Worm (Caenorhabditis elegans) whole organism, late embryonic: Measurements from ENCODE around the gene tbx-43.
A peak's percentile ranks its signal among the peaks of the same experiment; 100 is the strongest.

ENCODE experiments used
- C08G9.2 ChIP-seq: sonication (generic microtip); optimal IDR thresholded peaks from 2 replicates; lab custom pipeline; 2016; ENCODE audit warnings: mild to moderate bottlenecking, missing genetic modification characterization, moderate library complexity, missing compliant biosample characterization
- F13H6.1 ChIP-seq: sonication (generic microtip); optimal IDR thresholded peaks from 2 replicates; lab custom pipeline; 2016; ENCODE audit warnings: missing genetic modification characterization, missing compliant biosample characterization
- K09A11.1 ChIP-seq: sonication (generic microtip); optimal IDR thresholded peaks from 2 replicates; lab custom pipeline; 2017; ENCODE audit warnings: antibody characterized with exemption, mild to moderate bottlenecking, missing genetic modification characterization, missing compliant biosample characterization; ENCODE audit not compliant: insufficient read depth
- ahr-1 ChIP-seq: sonication (generic microtip); optimal IDR thresholded peaks from 2 replicates; lab custom pipeline; 2016; ENCODE audit warnings: missing genetic modification characterization, missing compliant biosample characterization
- ceh-18 ChIP-seq: sonication (generic microtip); optimal IDR thresholded peaks from 2 replicates; lab custom pipeline; 2016; ENCODE audit warnings: missing genetic modification characterization, missing compliant biosample characterization
- ceh-19 ChIP-seq: fragments of 200-800 bp; sonication (Bioruptor generic); optimal IDR thresholded peaks from 2 replicates; lab custom pipeline; 2018; ENCODE audit warnings: mild to moderate bottlenecking, missing genetic modification characterization, missing compliant biosample characterization
- ceh-22 ChIP-seq: sonication (generic microtip); optimal IDR thresholded peaks from 2 replicates; lab custom pipeline; 2017; ENCODE audit warnings: missing biosample characterization, missing genetic modification characterization
- ceh-45 ChIP-seq: fragments of 200-800 bp; sonication (Bioruptor generic); IDR thresholded peaks from 2 replicates; pipeline ENCODE4 v1.3.6; 2022; ENCODE audit warnings: missing genetic modification reagents, missing genetic modification characterization, missing compliant biosample characterization
- ceh-48 ChIP-seq: sonication (generic microtip); optimal IDR thresholded peaks from 2 replicates; lab custom pipeline; 2016; ENCODE audit warnings: missing genetic modification characterization, inconsistent platforms, missing compliant biosample characterization
- dve-1 ChIP-seq: sonication (generic microtip); optimal IDR thresholded peaks from 2 replicates; lab custom pipeline; 2017; ENCODE audit warnings: antibody characterized with exemption, mild to moderate bottlenecking, missing genetic modification characterization, missing compliant biosample characterization
- elt-4 ChIP-seq: sonication (generic microtip); optimal IDR thresholded peaks from 2 replicates; lab custom pipeline; 2016; ENCODE audit warnings: missing genetic modification characterization, missing compliant biosample characterization
- fax-1 ChIP-seq: sonication (generic microtip); optimal IDR thresholded peaks from 2 replicates; lab custom pipeline; 2016; ENCODE audit warnings: missing genotype, missing genetic modification characterization, missing compliant biosample characterization
- fkh-10 ChIP-seq: fragments of 150-350 bp; optimal IDR thresholded peaks from 2 replicates; lab custom pipeline; 2014; ENCODE audit warnings: missing biosample characterization, missing genetic modification reagents, missing genetic modification characterization
- gmeb-2 ChIP-seq: sonication (generic microtip); optimal IDR thresholded peaks from 2 replicates; lab custom pipeline; 2016; ENCODE audit warnings: missing genetic modification characterization, inconsistent platforms, missing compliant biosample characterization
- hlh-13 ChIP-seq: fragments of 200-800 bp; sonication (Bioruptor generic); optimal IDR thresholded peaks from 2 replicates; lab custom pipeline; 2018; ENCODE audit warnings: mild to moderate bottlenecking, missing genetic modification characterization, missing compliant biosample characterization
- lim-6 ChIP-seq: sonication (generic microtip); optimal IDR thresholded peaks from 2 replicates; lab custom pipeline; 2016; ENCODE audit warnings: missing genetic modification characterization, missing compliant biosample characterization
- lin-11 ChIP-seq: fragments of 200-800 bp; sonication (Bioruptor generic); optimal IDR thresholded peaks from 2 replicates; lab custom pipeline; 2018; ENCODE audit warnings: mild to moderate bottlenecking, missing genetic modification characterization, missing compliant biosample characterization
- madf-2 ChIP-seq: sonication (generic microtip); optimal IDR thresholded peaks from 2 replicates; lab custom pipeline; 2017; ENCODE audit warnings: missing genetic modification characterization, missing compliant biosample characterization
- mec-3 ChIP-seq: sonication (generic microtip); optimal IDR thresholded peaks from 2 replicates; lab custom pipeline; 2016; ENCODE audit warnings: borderline replicate concordance, missing genetic modification characterization, missing compliant biosample characterization
- pag-3 ChIP-seq: sonication (generic microtip); optimal IDR thresholded peaks from 2 replicates; lab custom pipeline; 2016; ENCODE audit warnings: missing compliant biosample characterization, missing genetic modification characterization, borderline replicate concordance
- pha-2 ChIP-seq: sonication (generic microtip); optimal IDR thresholded peaks from 2 replicates; lab custom pipeline; 2017; ENCODE audit warnings: mild to moderate bottlenecking, missing genetic modification characterization, missing compliant biosample characterization
- pros-1 ChIP-seq: fragments of 150-350 bp; optimal IDR thresholded peaks from 2 replicates; lab custom pipeline; 2014; ENCODE audit warnings: missing biosample characterization, missing genetic modification reagents, missing genetic modification characterization
- sox-2 ChIP-seq: fragments of 200-800 bp; sonication (Bioruptor generic); IDR thresholded peaks from 2 replicates; pipeline ENCODE4 v1.3.6; 2022; ENCODE audit warnings: missing genetic modification reagents, missing genetic modification characterization, missing compliant biosample characterization
- sox-4 ChIP-seq: sonication (generic microtip); optimal IDR thresholded peaks from 2 replicates; lab custom pipeline; 2017; ENCODE audit warnings: mild to moderate bottlenecking, missing genetic modification characterization, inconsistent platforms, missing compliant biosample characterization
- syd-9 ChIP-seq: sonication (generic microtip); optimal IDR thresholded peaks from 2 replicates; lab custom pipeline; 2016; ENCODE audit warnings: mild to moderate bottlenecking, missing genetic modification characterization, moderate library complexity, missing compliant biosample characterization
- tbx-2 ChIP-seq: sonication (generic microtip); optimal IDR thresholded peaks from 2 replicates; lab custom pipeline; 2016; ENCODE audit warnings: missing genetic modification characterization, missing compliant biosample characterization
- ttx-3 ChIP-seq: sonication (generic microtip); optimal IDR thresholded peaks from 2 replicates; lab custom pipeline; 2016; ENCODE audit warnings: missing genetic modification reagents, missing genetic modification characterization, missing compliant biosample characterization
- unc-3 ChIP-seq, 2 experiments: fragments of 200-800 bp in 1 of 2; sonication (Bioruptor generic) in 1 of 2; sonication (generic microtip) in 1 of 2; conservative IDR thresholded peaks in 1 of 2; optimal IDR thresholded peaks in 1 of 2; 2 replicates each; pipeline versions ENCODE4 v1.3.6 to Lab custom; 2016 to 2022; ENCODE audit warnings: missing compliant biosample characterization in 2 of 2, missing genetic modification characterization in 2 of 2, missing genetic modification reagents in 1 of 2
- unc-55 ChIP-seq: sonication (generic microtip); optimal IDR thresholded peaks from 2 replicates; lab custom pipeline; 2017; ENCODE audit warnings: missing biosample characterization, missing genetic modification reagents, missing genetic modification characterization

The tbx-43 gene

DNA sequence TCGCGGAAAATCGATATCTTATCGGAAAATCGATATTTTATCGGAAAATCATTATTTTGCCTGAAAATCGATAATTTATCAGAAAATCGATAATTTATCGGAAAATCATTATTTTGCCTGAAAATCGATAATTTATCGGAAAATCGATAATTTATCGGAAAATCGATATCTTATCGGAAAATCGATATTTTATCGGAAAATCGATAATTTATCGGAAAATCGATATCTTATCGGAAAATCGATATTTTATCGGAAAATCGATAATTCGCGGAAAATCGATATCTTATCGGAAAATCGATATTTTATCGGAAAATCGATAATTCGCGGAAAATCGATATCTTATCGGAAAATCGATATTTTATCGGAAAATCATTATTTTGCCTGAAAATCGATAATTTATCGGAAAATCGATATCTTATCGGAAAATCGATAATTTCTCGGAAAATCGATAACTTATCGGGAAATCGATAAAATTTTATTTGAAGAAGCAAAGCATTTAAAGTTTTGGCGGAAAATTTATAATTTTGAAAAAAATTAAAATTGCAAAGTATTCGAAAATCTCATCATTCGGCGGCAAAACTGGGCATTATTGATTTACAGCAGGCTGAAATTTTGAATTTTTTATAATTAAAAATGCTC, 37.5 kb upstream of the tbx-43 start:
- TF ChIP-seq ceh-48 (tag; lab: Kevin White, UChicago): peak; percentile 99

DNA sequence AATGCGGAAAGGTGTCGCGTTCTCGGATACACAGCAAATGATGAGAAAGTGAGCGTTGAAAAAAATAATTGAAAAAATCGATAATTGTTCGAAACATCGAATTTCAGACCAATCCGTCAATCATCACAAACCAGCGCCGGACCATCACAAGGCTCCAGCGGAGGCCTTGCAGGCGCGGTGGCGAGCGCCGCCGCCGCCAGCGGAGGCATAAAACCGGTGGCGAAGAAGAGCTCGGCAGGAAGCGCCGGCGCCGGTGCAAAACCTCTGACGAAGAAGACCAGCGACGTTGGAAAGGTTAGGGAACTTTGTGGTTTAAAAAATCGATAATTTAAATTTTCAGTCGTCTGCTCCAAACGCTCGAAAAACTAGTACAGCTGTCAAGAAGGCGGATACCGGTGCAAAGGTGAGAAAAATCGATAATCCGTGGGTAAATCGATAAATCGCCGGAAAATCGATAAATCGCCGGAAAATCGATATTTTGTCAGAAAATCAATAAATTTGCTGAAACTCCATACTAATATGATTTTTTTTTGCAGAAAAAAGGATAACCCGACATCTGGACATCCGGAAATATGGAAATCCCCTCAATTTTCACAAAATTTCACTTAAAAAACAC, 36.4 kb upstream of the tbx-43 start:
- TF ChIP-seq F13H6.1 (tag; lab: Kevin White, UChicago) (no peak), ceh-48 (tag; lab: Kevin White, UChicago) (peak; percentile 36), elt-4 (tag; lab: Kevin White, UChicago) (peak; percentile 4), C08G9.2 (tag; lab: Kevin White, UChicago) (peak; percentile 2)

DNA sequence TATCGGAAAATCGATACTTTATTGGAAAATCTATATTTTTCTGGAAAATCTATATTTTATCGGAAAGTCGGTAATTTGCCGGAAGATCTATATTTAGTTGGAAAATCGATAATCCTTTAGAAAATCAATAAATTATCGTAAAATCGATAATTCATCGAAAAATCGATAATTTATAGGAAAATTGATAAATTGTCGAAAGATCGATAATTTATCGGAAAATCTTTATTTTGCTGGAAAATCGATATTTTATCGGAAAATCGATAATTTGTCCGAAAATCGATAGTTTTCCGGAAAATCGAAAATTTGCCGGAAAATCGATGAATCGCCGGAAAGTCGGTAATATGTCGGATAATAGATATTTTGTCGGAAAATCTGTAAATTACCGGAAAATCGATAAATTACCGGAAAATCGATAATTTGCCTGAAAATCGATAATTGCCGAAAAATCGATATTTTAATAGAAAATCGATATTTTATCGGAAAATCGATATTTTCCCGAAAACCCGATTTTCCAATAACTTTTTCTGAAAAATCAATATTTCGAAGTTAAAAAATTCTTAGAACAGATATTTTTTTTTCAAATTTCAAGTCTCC, 35.6 kb upstream of the tbx-43 start:
- TF ChIP-seq sox-4 (tag; lab: Kevin White, UChicago) (no peak), ceh-48 (tag; lab: Kevin White, UChicago) (peak; percentile 96)

DNA sequence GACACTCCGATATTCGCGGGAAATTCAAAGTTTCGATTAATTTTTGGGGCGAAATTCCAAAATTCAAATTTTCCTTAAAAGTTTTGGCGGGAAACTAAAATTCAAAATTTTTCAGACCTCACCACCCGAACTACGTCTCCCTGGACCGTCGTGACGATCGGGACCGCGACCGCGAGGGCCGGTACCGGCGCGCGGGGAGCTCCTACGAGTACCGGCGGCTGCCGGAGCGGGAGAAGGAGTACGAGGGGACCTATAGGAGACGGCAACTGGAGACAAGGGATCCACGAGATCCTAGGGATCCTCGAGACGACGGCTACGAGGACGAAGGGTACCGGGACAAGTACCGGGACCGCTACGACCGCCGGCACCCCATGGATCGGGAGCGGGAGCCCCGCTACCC, 34.6 kb upstream of the tbx-43 start:
- TF ChIP-seq ttx-3 (tag; lab: Kevin White, UChicago) (no peak), madf-2 (tag; lab: Kevin White, UChicago) (no peak), lim-6 (no peak), ahr-1 (tag; lab: Kevin White, UChicago) (no peak)

DNA sequence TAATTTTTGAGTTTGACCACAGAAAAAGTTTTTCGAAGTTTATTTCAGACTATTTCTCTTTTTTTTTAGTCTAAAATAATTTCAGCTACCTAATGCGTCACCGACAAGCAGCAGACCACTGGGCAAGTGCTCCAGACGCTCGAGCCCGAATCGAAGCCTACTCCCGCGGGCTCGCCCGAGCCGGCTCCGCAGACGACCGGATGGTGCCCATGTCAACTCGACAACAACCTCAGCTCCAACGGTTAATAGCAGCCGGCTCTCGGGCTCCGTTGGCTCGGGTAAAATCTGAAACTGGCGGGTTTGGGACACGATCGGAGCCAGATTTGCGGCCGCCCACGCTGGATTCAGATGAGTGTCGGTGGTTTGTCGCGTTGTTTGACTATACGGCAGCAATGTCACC, 33.1 kb upstream of the tbx-43 start:
- no peak for TF ChIP-seq gmeb-2 (tag; lab: Kevin White, UChicago)
- no peak for TF ChIP-seq ceh-22 (tag; lab: Kevin White, UChicago)
- no peak for TF ChIP-seq K09A11.1 (tag; lab: Kevin White, UChicago)
- no peak for TF ChIP-seq syd-9 (tag; lab: Kevin White, UChicago)
- no peak for TF ChIP-seq ceh-45 (GFP tag; lab: Robert Waterston, UW)
- TF ChIP-seq tbx-2 (tag; lab: Kevin White, UChicago): no peak

DNA sequence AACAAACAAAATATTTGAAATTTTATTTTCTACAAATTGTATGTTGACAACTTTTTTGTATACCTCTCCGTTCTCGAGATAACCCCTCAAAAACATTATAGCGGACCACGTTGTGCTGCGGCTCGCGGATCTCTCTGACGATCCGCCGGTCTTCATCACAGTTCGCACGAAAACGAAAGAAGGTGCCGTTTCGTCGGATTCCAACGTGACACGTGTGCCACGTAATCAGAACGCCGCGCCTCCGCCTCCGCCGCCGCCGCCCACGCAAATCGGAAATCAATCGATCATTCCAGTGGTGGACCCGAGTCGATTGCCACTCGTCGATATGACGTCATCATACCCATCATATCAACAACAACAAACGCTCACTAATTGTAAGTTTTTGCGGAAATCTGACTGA, 29.5 kb upstream of the tbx-43 start:
- no peak for TF ChIP-seq fkh-10 (GFP tag; lab: Kevin White, UChicago)
- TF ChIP-seq dve-1 (tag; lab: Kevin White, UChicago): no peak
- no peak for TF ChIP-seq unc-55 (GFP tag; lab: Kevin White, UChicago)
- TF ChIP-seq ceh-18 (tag; lab: Kevin White, UChicago): no peak
- no peak for TF ChIP-seq pha-2 (tag; lab: Kevin White, UChicago)
- no peak for TF ChIP-seq lin-11
- no peak for TF ChIP-seq mec-3 (tag; lab: Kevin White, UChicago)
- no peak for TF ChIP-seq fax-1 (tag; lab: Kevin White, UChicago)
- no peak for TF ChIP-seq pros-1
- TF ChIP-seq sox-2 (GFP tag; lab: Robert Waterston, UW): no peak
- no peak for TF ChIP-seq pag-3
- TF ChIP-seq gmeb-2 (tag; lab: Kevin White, UChicago): no peak
- no peak for TF ChIP-seq ceh-19 (GFP tag; lab: Kevin White, UChicago)
- no peak for TF ChIP-seq unc-3 (GFP tag; conservative IDR thresholded peaks at IDR 0.05; lab: Robert Waterston, UW)
- TF ChIP-seq unc-3 (tag; optimal IDR thresholded peaks at IDR 0.05; lab: Kevin White, UChicago): no peak
- no peak for TF ChIP-seq hlh-13
